Fruit fly (Drosophila melanogaster) ovary, adult (tissue): ENCODE measurements around the gene CG8664.

Source experiments
- CG17801 ChIP-seq: fragments of 200-800 bp; optimal IDR thresholded peaks from 2 replicates; lab custom pipeline; 2019; ENCODE audit warnings: missing biosample characterization, mild to moderate bottlenecking, missing genetic modification characterization, moderate library complexity; ENCODE audit not compliant: partially characterized antibody

The CG8664 gene

DNA sequence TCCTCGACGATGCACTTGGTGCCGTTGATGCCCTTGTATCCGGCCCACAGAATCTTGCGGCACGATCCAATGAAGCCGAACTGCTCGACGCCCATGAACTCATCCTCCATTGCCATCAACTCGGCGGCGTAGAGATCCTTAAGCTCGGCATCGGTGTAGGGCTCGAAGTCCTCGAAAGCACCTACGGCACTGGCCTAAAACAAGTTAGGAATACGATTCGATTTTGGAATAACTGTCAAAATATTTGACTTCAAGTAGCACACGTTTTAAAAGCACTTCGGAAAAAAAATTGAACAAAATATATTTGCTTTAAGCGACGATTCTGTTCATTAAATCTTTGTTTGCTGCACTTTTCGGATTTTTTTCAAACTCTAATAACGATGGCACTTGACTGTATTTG is 330 bp downstream of the CG8664 start, which contains the start of gene CG5445:
Gene CG5445 (plus strand): TSS at position 301 of the 400 bp plus-strand sequence.
- TF ChIP-seq CG17801 (GFP tag; lab: Kevin White, UChicago), result no peak

DNA sequence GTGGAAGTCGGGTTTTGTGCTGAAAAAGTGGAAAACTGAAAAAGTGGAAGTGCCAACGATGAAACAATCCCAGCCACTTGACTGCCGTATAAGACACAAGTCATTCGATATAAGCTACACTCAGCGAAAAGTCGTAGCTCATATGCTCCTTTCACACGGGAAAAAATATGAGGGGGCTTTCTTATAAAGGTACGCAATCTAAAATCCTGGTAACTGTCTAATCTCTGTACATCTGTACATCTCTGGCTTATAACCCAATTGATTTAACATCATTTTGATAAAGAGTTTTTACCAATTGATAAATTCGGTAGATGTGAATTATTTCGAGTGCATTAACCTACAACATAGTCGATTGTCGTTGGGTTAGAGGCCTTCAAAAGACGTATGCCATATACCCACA is 7.7 kb downstream of the CG8664 start:
- TF ChIP-seq CG17801 (GFP tag; lab: Kevin White, UChicago), result no peak

DNA sequence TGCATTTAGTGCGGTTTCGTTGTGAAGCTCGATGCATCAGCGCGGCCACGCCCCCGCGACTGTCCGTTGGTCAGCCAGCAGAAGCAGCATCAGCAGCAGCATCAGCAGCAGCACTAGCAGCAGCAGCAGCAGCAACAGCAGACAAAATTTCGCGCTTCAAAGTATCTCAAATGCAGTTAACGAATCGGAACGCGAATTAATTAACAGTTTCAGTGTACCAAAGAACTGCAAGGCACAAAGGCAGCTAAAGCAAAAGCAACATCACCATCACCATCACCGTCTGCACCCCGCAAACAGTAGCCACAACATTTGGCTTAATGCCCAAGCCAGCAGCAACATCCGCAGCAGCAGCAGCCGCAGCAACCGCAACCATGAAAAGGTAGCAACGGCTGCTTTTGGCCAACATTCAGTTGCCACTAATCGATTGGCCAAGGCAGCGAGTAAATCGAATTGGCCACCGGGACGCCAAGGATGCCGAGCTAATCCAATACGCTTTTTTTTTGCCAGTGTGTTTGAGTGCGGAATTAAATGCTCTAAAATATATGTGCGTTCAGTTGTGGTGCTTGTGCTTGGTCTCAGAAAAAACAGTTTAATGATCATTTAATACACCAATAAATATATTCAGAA is 17.0 kb downstream of the CG8664 start:
- no peak for TF ChIP-seq CG17801 (GFP tag; lab: Kevin White, UChicago)

DNA sequence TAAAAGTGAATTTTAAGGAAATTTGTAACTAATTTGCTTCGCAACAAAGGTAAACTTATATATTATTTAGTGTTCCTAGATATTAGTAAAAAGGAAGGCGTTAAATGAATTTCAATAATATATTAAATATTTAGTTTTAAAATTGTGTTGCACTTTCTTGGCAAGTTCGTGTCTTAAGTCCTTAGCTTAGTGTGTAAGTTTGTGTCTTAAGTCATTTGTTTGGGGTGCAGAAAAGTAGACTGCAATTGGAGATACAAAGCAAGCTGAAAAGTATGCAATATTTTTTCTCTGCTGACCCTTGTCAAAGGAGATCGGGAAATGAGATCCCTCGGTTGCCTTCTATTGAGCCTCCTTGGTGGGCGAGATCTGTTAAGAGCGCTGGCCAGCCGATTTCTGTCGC is 20.5 kb downstream of the CG8664 start:
- no peak for TF ChIP-seq CG17801 (GFP tag; lab: Kevin White, UChicago)

DNA sequence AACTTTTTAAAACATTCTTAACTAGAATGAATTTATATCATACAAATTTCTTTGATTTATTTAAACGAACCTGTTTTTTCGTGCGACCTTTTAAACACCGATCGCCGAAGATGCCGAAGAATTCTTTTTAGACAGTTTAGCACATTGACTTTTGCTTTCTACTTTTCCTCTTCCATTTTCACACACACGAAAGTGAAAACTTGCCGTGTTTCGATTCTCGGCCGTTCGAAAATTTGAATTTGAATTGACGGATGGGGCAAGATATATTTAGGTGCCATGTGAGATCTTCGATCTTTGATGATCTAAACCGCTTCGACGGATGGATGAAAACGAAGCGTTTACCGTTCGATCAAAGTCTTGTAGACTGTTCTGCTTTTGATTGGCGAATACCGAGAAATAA is 26.8 kb downstream of the CG8664 start:
- TF ChIP-seq CG17801 (GFP tag; lab: Kevin White, UChicago), result no peak

DNA sequence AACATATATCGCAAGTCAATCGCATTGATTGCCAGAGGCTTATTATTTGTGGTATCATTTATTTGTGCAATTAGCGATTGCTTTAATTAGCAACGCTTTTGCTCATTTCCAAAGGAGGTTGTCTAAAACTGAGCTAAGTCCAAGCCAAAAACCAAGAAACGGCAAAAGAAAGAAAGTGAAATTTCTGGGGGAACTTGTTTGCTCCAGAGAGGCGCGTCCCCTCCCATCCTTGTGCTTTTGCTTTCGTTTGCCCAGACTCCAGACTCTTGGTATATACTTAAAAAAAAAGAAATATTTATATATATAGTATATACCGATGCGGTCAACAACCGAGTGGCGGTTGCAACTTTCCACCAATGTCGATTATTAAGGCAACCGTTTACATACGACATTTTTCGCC is 28.4 kb downstream of the CG8664 start:
- TF ChIP-seq CG17801 (GFP tag; lab: Kevin White, UChicago), result no peak

DNA sequence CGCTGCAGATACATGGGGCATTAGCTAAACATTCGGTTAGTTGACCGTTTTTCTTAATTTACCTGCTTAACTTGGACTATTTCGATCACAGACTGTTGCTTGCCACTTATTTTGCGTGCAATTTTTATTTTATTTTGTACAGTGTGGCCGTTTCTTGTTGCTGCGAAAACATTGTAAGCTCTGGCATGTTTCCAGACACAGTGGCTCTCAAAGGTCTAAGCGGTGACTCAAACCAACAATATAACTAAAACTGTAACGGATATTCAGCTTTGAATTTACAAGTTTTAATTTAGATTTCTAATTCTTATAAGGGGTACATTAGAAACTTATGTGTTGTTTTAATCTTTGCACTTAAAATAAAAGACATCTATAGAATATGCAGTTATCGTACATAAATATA is 33.2 kb downstream of the CG8664 start, which contains the start of gene CG8675:
Gene CG8675 (minus strand): TSS at position 177 of the 400 bp plus-strand sequence.
- TF ChIP-seq CG17801 (GFP tag; lab: Kevin White, UChicago), result peak; percentile 16

DNA sequence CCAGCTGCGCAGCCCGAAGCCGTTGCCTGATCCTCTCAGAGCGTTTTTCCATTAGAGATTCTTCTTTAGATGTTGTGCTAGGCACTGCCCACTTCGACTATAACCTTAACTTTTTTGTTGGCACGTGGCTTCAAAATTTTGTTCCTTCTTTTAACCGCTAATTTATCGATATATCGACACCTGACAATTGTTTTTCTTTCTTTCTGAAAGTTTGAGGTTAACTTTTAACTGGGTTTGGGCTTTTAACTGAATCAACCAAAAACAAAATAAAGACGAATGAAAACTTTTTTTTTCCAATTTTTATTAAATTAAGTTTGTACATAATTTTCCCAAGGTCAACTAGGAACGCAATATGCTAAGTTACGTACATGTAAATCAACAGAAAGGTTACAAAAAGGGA is 35.6 kb downstream of the CG8664 start, which contains the start of gene CG42854:
Gene CG42854 (minus strand): TSS at position 101 of the 400 bp plus-strand sequence.
- TF ChIP-seq CG17801 (GFP tag; lab: Kevin White, UChicago), result no peak

DNA sequence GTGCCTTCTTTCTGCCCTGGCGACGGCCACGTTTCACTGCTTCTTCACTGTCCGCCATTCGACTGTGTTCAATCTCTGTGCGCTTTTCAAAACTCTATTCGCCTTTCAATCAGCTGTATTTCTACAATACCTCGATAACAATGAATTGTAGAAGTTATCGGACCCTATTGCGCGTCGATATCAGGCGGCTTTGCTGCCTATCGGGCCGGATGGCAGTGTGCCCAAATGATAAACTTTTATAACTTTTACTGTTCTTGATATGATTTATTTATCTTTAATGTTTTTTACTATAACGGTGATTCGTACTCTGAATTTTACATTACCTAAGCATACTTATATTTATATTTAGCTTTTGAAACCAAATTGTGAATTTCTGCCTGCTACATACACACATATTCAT is 37.7 kb downstream of the CG8664 start, which contains the start of gene CG8915:
Gene CG8915 (minus strand): TSS at position 148 of the 400 bp plus-strand sequence.
- peak; percentile 38 for TF ChIP-seq CG17801 (GFP tag; lab: Kevin White, UChicago)

DNA sequence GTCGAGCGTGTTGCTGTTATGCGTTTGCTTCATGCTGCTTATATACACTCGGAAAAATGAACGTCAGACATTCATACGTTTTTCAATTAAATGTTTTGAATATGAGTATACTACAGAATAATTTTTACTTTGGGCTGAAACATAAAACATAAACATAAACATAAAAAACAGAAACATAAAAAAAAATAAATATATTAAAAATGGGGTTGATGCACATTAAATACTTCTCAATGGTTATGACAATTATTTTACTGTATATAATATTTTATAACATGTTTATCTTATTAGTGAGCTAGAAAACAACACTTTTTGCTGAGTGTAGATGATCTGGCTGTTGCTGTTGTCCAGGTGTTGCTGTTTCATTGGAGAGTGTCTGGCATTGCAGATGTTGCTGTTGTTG is 45.1 kb downstream of the CG8664 start:
- TF ChIP-seq CG17801 (GFP tag; lab: Kevin White, UChicago), result no peak

DNA sequence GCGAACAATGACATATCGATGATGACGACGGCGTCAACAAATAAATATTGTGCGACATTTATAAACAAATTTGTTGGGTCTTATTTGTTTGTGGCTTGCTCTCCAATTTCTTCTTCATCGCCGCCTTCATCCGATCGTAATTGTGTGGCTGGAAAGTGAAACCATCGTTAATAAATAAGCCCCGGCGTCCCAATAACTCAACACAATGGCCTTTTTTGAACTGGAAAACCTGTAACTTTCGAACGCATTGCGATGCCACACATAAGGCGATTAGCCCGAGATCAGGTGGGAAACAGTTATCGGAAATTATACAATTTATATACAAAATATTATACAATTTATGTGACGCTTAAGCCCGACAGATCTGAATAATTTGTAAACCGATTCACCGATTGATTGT is 46.1 kb downstream of the CG8664 start:
- no peak for TF ChIP-seq CG17801 (GFP tag; lab: Kevin White, UChicago)

DNA sequence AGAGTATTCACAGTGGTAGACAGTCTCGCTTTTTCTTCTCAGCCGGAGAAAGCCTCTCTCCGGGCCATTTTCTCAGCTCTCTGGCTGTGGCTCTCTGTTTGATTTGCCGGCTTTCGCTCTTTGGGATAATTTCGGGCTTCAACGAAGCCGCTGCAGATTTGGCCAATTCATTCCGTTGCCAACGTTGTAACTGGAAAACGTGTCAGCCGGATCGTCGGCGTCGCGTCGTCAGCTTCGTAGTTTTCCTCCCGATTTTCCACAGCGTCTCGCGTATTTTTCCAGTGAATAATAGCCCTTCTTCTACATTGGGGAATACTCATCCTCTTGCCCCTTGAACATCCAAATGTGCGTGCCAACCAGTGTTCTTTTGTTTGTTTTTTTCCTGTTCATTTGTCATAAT is 49.9 kb downstream of the CG8664 start, which contains the start of gene f:
Gene f (plus strand): TSS at position 301 of the 400 bp plus-strand sequence.
- no peak for TF ChIP-seq CG17801 (GFP tag; lab: Kevin White, UChicago)

DNA sequence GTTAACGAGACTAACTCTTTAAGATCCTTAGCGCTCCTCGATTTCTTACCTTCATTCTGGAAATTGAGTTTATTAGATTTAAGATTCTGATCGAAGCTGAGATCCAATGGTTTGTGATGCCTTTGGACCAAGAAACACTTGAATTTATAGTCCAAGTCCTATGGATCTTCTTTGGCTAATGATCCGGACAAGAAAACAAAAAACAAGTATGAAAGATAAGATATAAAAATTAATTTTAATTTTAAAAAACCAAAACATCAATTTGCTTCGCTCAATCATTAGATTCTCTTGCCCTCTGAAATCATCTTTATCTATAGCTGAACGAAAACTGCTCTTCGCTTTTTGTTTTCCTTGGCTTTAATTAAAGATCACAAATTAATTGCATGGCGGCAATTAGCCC is 51.6 kb downstream of the CG8664 start, which contains the start of gene CG10597:
Gene CG10597 (minus strand): TSS at position 101 of the 400 bp plus-strand sequence.
- no peak for TF ChIP-seq CG17801 (GFP tag; lab: Kevin White, UChicago)
